Worm (Caenorhabditis elegans) whole organism, midembryonic: Measurements from ENCODE around the gene Y82E9BL.5.

Source experiments
- cog-1 ChIP-seq: sonication (generic microtip); optimal IDR thresholded peaks from 2 replicates; lab custom pipeline; 2016; ENCODE audit warnings: missing genetic modification characterization, missing compliant biosample characterization
- ztf-23 ChIP-seq: fragments of 200-800 bp; sonication (Bioruptor generic); IDR thresholded peaks from 2 replicates; pipeline ENCODE4 v1.3.6; 2022; ENCODE audit warnings: missing genetic modification reagents, missing genetic modification characterization, missing compliant biosample characterization
- ztf-29 ChIP-seq: fragments of 200-800 bp; sonication (Bioruptor generic); IDR thresholded peaks from 2 replicates; pipeline ENCODE4 v1.3.6; 2022; ENCODE audit warnings: missing genetic modification reagents, missing genetic modification characterization, missing compliant biosample characterization

- TF ChIP-seq ztf-29 (GFP tag; lab: Robert Waterston, UW) (no peak), ztf-23 (GFP tag; lab: Robert Waterston, UW) (no peak), cog-1 (tag; lab: Kevin White, UChicago) (no peak)
Measured at ce11 chrIII:1350745-1351144, 3.3 kb upstream of the Y82E9BL.5 start, which contains the start of gene Y82E9BL.3.
